Worm (Caenorhabditis elegans) whole organism, early embryonic: ENCODE measurements around the gene ZK637.14.

Source experiments
- F13C5.2 ChIP-seq: sonication (generic microtip); optimal IDR thresholded peaks from 2 replicates; lab custom pipeline; 2017; ENCODE audit warnings: mild to moderate bottlenecking, missing genetic modification characterization, inconsistent platforms, missing compliant biosample characterization
- aly-1 ChIP-seq: sonication (generic microtip); optimal IDR thresholded peaks from 2 replicates; lab custom pipeline; 2016; ENCODE audit warnings: missing genetic modification characterization, missing compliant biosample characterization
- ama-1 ChIP-seq: fragments of 150-350 bp; optimal IDR thresholded peaks from 2 replicates; lab custom pipeline; 2014
- ets-7 ChIP-seq: sonication (generic microtip); optimal IDR thresholded peaks from 2 replicates; lab custom pipeline; 2016; ENCODE audit warnings: missing genotype, missing genetic modification characterization, missing compliant biosample characterization
- flt-1 ChIP-seq: fragments of 200-800 bp; sonication (Bioruptor generic); IDR thresholded peaks from 2 replicates; pipeline ENCODE4 v1.3.6; 2022; ENCODE audit warnings: missing genetic modification characterization, missing compliant biosample characterization
- hmg-4 ChIP-seq: fragments of 200-800 bp; sonication (Bioruptor generic); optimal IDR thresholded peaks from 2 replicates; lab custom pipeline; 2018; ENCODE audit warnings: mild to moderate bottlenecking, missing genetic modification characterization, missing compliant biosample characterization
- pes-1 ChIP-seq: fragments of 200-800 bp; sonication (Bioruptor generic); IDR thresholded peaks from 2 replicates; pipeline ENCODE4 v1.3.6; 2022; ENCODE audit warnings: missing genetic modification reagents, missing genetic modification characterization, missing compliant biosample characterization
- sea-1 ChIP-seq: fragments of 200-800 bp; sonication (Bioruptor generic); conservative IDR thresholded peaks from 2 replicates; pipeline ENCODE4 v1.3.6; 2022; ENCODE audit warnings: missing genetic modification characterization, missing compliant biosample characterization
- tbx-11 ChIP-seq: fragments of 200-800 bp; sonication (Bioruptor generic); IDR thresholded peaks from 2 replicates; pipeline ENCODE4 v1.3.6; 2022; ENCODE audit warnings: missing genetic modification characterization, missing compliant biosample characterization
- tbx-37 ChIP-seq: fragments of 200-800 bp; sonication (Bioruptor generic); conservative IDR thresholded peaks from 2 replicates; pipeline ENCODE4 v1.3.6; 2022; ENCODE audit warnings: missing genetic modification reagents, missing genetic modification characterization, missing compliant biosample characterization
- tra-4 ChIP-seq: sonication (generic microtip); optimal IDR thresholded peaks from 2 replicates; lab custom pipeline; 2017; ENCODE audit warnings: missing genetic modification characterization, missing compliant biosample characterization

ce11 chrIII:8873045-8873457 lies 15.9 kb downstream of the ZK637.14 start:
- TF ChIP-seq ama-1 (lab: Kevin White, UChicago) (no peak), tra-4 (no peak), flt-1 (GFP tag; lab: Robert Waterston, UW) (no peak), sea-1 (GFP tag; lab: Robert Waterston, UW) (no peak), aly-1 (tag; lab: Kevin White, UChicago) (no peak), pes-1 (GFP tag; lab: Robert Waterston, UW) (no peak), hmg-4 (GFP tag; lab: Kevin White, UChicago) (peak; percentile 33), F13C5.2 (tag; lab: Kevin White, UChicago) (no peak), ets-7 (tag; lab: Kevin White, UChicago) (no peak), tbx-11 (GFP tag; lab: Robert Waterston, UW) (no peak), tbx-37 (GFP tag; lab: Robert Waterston, UW) (no peak)
